Worm (Caenorhabditis elegans): ENCODE data around the gene B0244.9.

- TF ChIP-seq lin-38 (GFP tag; IDR thresholded peaks at IDR 0.05): no peak
- no peak for TF ChIP-seq ztf-7 (tag; optimal IDR thresholded peaks at IDR 0.05)
These were observed 16.4 kb upstream of the B0244.9 start, which contains the start of gene B0244.4 for ce11 chrIII:5747185-5747584.

All from whole organism, L4 larva.